Worm (Caenorhabditis elegans): Measurements from ENCODE around the gene Y57G11B.6.

Y57G11B.6 gene

DNA sequence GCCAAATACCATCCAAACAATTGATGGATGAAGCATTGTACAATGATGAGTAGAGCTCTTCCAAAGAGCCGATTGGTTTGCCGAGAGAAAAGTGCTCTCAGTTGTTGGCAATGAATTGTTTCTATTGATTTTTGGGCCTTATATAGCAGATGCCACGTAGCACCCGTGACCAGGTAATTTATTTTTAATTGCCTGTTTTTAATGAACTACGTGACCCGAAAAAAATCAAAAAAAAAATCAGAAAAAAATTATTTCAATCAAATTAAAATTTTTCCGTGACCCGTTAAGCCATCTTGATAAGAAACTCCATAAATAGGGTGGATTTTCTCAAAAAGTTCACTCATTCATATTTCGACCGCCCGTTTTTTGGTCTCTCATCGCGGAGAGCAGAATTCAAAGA, 35.3 kb downstream of the Y57G11B.6 start, which contains the start of the genes Y57G11A.2 and T27E7.1:
Y57G11A.2 (minus strand) TSS at position 101 of the 400 bp plus-strand sequence.
T27E7.1 (plus strand) TSS at position 337 of the 400 bp plus-strand sequence.
- TF ChIP-seq nhr-21 (tag; optimal IDR thresholded peaks at IDR 0.05) (no peak), nhr-77 (tag; optimal IDR thresholded peaks at IDR 0.05) (no peak), Y55F3AM.14 (GFP tag; optimal IDR thresholded peaks at IDR 0.05) (no peak), fos-1 (tag; optimal IDR thresholded peaks at IDR 0.05) (no peak), skn-1 (tag; optimal IDR thresholded peaks at IDR 0.05) (no peak), lsy-2 (tag; optimal IDR thresholded peaks at IDR 0.05) (no peak), R02D3.7 (tag; optimal IDR thresholded peaks at IDR 0.05) (no peak), nhr-129 (tag; optimal IDR thresholded peaks at IDR 0.05) (no peak), gmeb-1 (tag; optimal IDR thresholded peaks at IDR 0.05) (no peak), ZK546.5 (tag; optimal IDR thresholded peaks at IDR 0.05) (no peak)

DNA sequence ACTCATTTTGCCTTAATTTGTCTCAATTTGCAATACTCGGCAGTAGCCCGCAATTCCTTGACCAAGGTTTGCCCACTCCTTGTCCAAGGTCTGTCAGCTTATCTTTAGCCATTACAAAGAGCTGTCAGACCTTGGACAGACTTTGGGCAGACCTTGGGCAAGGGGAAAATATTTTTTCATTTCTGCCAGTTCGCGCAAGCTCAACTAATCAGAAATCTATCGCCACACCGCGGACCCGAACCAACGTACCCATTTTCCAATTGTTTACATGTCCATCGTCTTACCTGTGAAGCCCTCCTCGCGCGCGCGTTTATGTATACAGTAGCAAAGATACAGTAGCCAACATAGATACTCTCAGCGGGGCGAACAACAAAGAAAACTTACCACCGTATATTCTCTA, 39.5 kb downstream of the Y57G11B.6 start:
- no peak for TF ChIP-seq lin-13 (GFP tag; optimal IDR thresholded peaks at IDR 0.05)
- TF ChIP-seq aly-2 (tag; optimal IDR thresholded peaks at IDR 0.05), result no peak

DNA sequence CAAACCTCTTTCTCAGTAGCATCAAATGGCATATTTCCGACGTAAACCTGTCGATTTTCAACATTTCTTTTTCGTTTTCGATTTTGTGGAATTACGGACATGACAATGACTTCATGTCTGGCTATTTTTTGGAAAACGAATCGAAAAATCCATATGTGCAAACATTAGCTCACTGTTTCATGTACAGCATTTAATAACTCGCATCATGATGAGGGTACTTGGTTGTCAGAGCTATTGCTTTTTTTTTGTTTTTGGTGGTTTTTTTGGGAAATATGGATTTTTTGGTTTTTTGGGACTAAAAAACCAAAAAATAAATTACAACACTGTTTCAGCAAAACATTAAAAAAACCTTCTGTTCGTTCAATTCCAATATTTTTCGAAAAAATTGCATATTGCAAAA, 42.3 kb downstream of the Y57G11B.6 start, which contains the start of gene Y57G11A.5:
Y57G11A.5 (minus strand) TSS at position 101 of the 400 bp plus-strand sequence.
- TF ChIP-seq mbf-1 (tag; optimal IDR thresholded peaks at IDR 0.05) (no peak), unc-39 (tag; optimal IDR thresholded peaks at IDR 0.05) (no peak), lin-39 (tag; optimal IDR thresholded peaks at IDR 0.05) (no peak), F13H6.1 (tag; optimal IDR thresholded peaks at IDR 0.05) (no peak), sem-4 (tag; optimal IDR thresholded peaks at IDR 0.05) (no peak)

DNA sequence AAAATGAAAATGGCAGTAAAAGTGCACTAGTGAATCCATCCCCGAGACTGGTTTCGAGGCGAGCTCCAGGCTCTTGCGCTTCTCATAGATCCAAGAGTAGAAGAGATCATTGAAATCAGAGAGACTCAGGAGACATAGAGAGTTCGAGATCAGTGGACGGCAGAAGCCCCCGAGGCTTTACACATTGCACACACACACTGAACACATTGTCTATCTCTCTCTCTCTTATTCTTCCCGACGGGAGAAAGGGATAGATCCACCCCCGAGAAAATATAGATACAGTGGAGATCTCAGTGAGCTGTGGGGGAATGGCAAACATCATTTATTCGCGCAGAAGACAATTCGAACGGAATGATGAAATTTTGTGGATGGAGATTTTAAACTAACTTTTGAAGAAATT, 47.7 kb downstream of the Y57G11B.6 start:
- TF ChIP-seq C34F6.9 (tag; optimal IDR thresholded peaks at IDR 0.05) (peak; percentile 18), sma-9 (GFP tag; optimal IDR thresholded peaks at IDR 0.05) (peak; percentile 43), sma-9 (tag; optimal IDR thresholded peaks at IDR 0.05) (no peak), sem-4 (tag; optimal IDR thresholded peaks at IDR 0.05) (no peak), F13H6.1 (tag; optimal IDR thresholded peaks at IDR 0.05) (peak; percentile 70), nhr-129 (tag; optimal IDR thresholded peaks at IDR 0.05) (peak; percentile 82), ZK546.5 (tag; optimal IDR thresholded peaks at IDR 0.05) (no peak)

DNA sequence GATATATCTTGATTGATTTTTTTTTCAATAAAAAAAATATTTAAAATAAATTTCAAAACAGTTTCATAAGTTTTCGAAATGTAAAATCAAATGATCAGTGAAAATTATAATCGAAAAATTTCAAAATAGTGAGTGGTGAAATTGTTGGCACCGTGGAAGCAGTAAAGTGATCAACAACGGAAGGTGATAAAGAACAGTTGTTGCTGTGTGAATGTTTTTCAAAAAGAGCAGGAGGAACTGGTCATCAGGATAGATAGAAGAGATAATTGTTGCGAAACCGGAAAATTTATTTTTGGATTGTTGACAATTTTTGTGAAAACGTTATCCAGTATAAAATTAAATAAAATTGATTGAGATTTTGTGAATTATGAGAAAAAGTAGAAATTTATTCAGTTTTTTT, 48.6 kb downstream of the Y57G11B.6 start:
- TF ChIP-seq nhr-23 (tag; optimal IDR thresholded peaks at IDR 0.05) (no peak), C34F6.9 (tag; optimal IDR thresholded peaks at IDR 0.05) (peak; percentile 6), F13H6.1 (tag; optimal IDR thresholded peaks at IDR 0.05) (peak; percentile 58), nhr-11 (tag; optimal IDR thresholded peaks at IDR 0.05) (no peak), nhr-129 (tag; optimal IDR thresholded peaks at IDR 0.05) (peak; percentile 65)

DNA sequence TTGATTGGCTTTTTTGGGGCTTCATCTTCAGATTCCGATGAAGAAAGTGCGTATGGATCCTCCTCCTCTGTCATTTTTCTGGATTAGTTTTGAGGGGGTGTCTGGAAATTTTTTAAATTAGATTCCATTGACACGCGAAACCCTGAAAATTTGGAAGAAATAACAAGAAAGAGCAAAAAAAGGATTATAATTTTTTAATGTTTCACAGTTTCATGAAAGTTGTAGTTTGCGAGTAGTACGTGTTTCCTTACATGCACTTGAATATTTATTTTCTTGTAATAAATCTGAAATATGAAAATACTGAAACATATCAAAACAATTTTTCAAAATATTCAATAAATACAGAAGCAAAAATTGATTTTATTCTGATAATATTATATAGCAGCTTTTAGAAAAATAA, 49.6 kb downstream of the Y57G11B.6 start, which contains the start of gene tag-273:
tag-273 (minus strand) TSS at position 101 of the 400 bp plus-strand sequence.
- TF ChIP-seq ztf-1 (GFP tag; conservative IDR thresholded peaks at IDR 0.05) (no peak), mdl-1 (tag; optimal IDR thresholded peaks at IDR 0.05) (no peak), nhr-25 (tag; optimal IDR thresholded peaks at IDR 0.05) (no peak), unc-62 (GFP tag; optimal IDR thresholded peaks at IDR 0.05) (no peak), mbf-1 (tag; optimal IDR thresholded peaks at IDR 0.05) (no peak), mab-5 (tag; optimal IDR thresholded peaks at IDR 0.05) (no peak), C34F6.9 (tag; optimal IDR thresholded peaks at IDR 0.05) (no peak), sma-9 (GFP tag; optimal IDR thresholded peaks at IDR 0.05) (no peak), sma-9 (tag; optimal IDR thresholded peaks at IDR 0.05) (no peak), unc-39 (tag; optimal IDR thresholded peaks at IDR 0.05) (no peak), lin-13 (GFP tag; optimal IDR thresholded peaks at IDR 0.05) (no peak), crh-2 (tag; optimal IDR thresholded peaks at IDR 0.05) (no peak), snpc-4 (tag; optimal IDR thresholded peaks at IDR 0.05) (no peak)
